Worm (Caenorhabditis elegans) whole organism, young adult: ENCODE results near the gene Y71H2AL.4.

Source experiments
- B0336.3 ChIP-seq: fragments of 200-800 bp; sonication (Bioruptor generic); IDR thresholded peaks from 2 replicates; pipeline ENCODE4 v1.3.6; 2022; ENCODE audit warnings: missing genetic modification characterization, missing compliant biosample characterization
- D2030.7 ChIP-seq: fragments of 200-800 bp; sonication (Bioruptor generic); IDR thresholded peaks from 2 replicates; pipeline ENCODE4 v1.3.6; 2022; ENCODE audit warnings: missing genetic modification reagents, missing genetic modification characterization, missing compliant biosample characterization
- F37B4.10 ChIP-seq: fragments of 200-800 bp; sonication (Bioruptor generic); IDR thresholded peaks from 2 replicates; pipeline ENCODE4 v1.3.6; 2022; ENCODE audit warnings: missing genetic modification characterization, missing compliant biosample characterization
- F49E8.2 ChIP-seq: sonication (generic microtip); optimal IDR thresholded peaks from 3 replicates; lab custom pipeline; 2017; ENCODE audit warnings: missing genetic modification characterization, mild to moderate bottlenecking, missing compliant biosample characterization, antibody characterized with exemption, moderate library complexity; ENCODE audit not compliant: insufficient read depth
- K11D2.4 ChIP-seq: fragments of 200-800 bp; sonication (Bioruptor generic); IDR thresholded peaks from 2 replicates; pipeline ENCODE4 v1.3.6; 2022; ENCODE audit warnings: missing genetic modification reagents, missing genetic modification characterization, missing compliant biosample characterization
- Y95B8A.8 ChIP-seq: fragments of 200-800 bp; sonication (Bioruptor generic); IDR thresholded peaks from 2 replicates; pipeline ENCODE4 v1.3.6; 2022; ENCODE audit warnings: missing genetic modification reagents, missing genetic modification characterization, missing compliant biosample characterization
- akir-1 ChIP-seq: fragments of 200-800 bp; sonication (Bioruptor generic); optimal IDR thresholded peaks from 2 replicates; lab custom pipeline; 2018; ENCODE audit warnings: mild to moderate bottlenecking, missing genetic modification characterization, moderate library complexity, missing compliant biosample characterization
- aptf-2 ChIP-seq: fragments of 200-800 bp; sonication (Bioruptor generic); conservative IDR thresholded peaks from 2 replicates; pipeline ENCODE4 v1.3.6; 2022; ENCODE audit warnings: missing genetic modification reagents, missing genetic modification characterization, missing compliant biosample characterization
- attf-3 ChIP-seq: fragments of 200-800 bp; sonication (Bioruptor generic); conservative IDR thresholded peaks from 2 replicates; pipeline ENCODE4 v1.3.6; 2022; ENCODE audit warnings: missing genetic modification reagents, missing genetic modification characterization, missing compliant biosample characterization
- bed-1 ChIP-seq: fragments of 200-800 bp; sonication (Bioruptor generic); IDR thresholded peaks from 2 replicates; pipeline ENCODE4 v1.3.6; 2022; ENCODE audit warnings: missing genetic modification reagents, missing genetic modification characterization, missing compliant biosample characterization
- bed-2 ChIP-seq: fragments of 200-800 bp; sonication (Bioruptor generic); IDR thresholded peaks from 2 replicates; pipeline ENCODE4 v1.3.6; 2022; ENCODE audit warnings: missing genetic modification reagents, missing genetic modification characterization, missing compliant biosample characterization
- ccch-3 ChIP-seq: fragments of 200-800 bp; sonication (Bioruptor generic); optimal IDR thresholded peaks from 2 replicates; lab custom pipeline; 2018; ENCODE audit warnings: mild to moderate bottlenecking, missing genetic modification characterization, missing compliant biosample characterization
- ceh-100 ChIP-seq: fragments of 200-800 bp; sonication (Bioruptor generic); IDR thresholded peaks from 2 replicates; pipeline ENCODE4 v1.3.6; 2022; ENCODE audit warnings: missing genetic modification reagents, missing genetic modification characterization, missing compliant biosample characterization
- ceh-27 ChIP-seq: fragments of 200-800 bp; sonication (Bioruptor generic); optimal IDR thresholded peaks from 2 replicates; lab custom pipeline; 2018; ENCODE audit warnings: mild to moderate bottlenecking, missing genetic modification characterization, moderate library complexity, missing compliant biosample characterization
- ceh-40 ChIP-seq: fragments of 200-800 bp; sonication (Bioruptor generic); IDR thresholded peaks from 2 replicates; pipeline ENCODE4 v1.3.6; 2022; ENCODE audit warnings: missing genetic modification characterization, missing compliant biosample characterization
- ceh-91 ChIP-seq: fragments of 200-800 bp; sonication (Bioruptor generic); IDR thresholded peaks from 2 replicates; pipeline ENCODE4 v1.3.6; 2022; ENCODE audit warnings: missing genetic modification reagents, missing genetic modification characterization, missing compliant biosample characterization
- dox-1 ChIP-seq: fragments of 200-800 bp; sonication (Bioruptor generic); IDR thresholded peaks from 2 replicates; pipeline ENCODE4 v1.3.6; 2022; ENCODE audit warnings: missing genetic modification reagents, missing genetic modification characterization, missing compliant biosample characterization
- egl-18 ChIP-seq: fragments of 200-800 bp; sonication (Bioruptor generic); IDR thresholded peaks from 2 replicates; pipeline ENCODE4 v1.3.6; 2022; ENCODE audit warnings: missing genetic modification reagents, missing genetic modification characterization, missing compliant biosample characterization
- ekl-4 ChIP-seq: fragments of 200-800 bp; sonication (Bioruptor generic); IDR thresholded peaks from 2 replicates; pipeline ENCODE4 v1.3.6; 2022; ENCODE audit warnings: missing genetic modification reagents, missing genetic modification characterization, missing compliant biosample characterization
- ets-4 ChIP-seq: fragments of 200-800 bp; sonication (Bioruptor generic); optimal IDR thresholded peaks from 2 replicates; lab custom pipeline; 2018; ENCODE audit warnings: mild to moderate bottlenecking, missing genetic modification characterization, missing compliant biosample characterization
- hlh-26 ChIP-seq: fragments of 200-800 bp; sonication (Bioruptor generic); conservative IDR thresholded peaks from 2 replicates; pipeline ENCODE4 v1.3.6; 2022; ENCODE audit warnings: missing genetic modification reagents, missing genetic modification characterization, missing compliant biosample characterization
- hmg-1.2 ChIP-seq: fragments of 200-800 bp; sonication (Bioruptor generic); IDR thresholded peaks from 2 replicates; pipeline ENCODE4 v1.3.6; 2022; ENCODE audit warnings: missing genetic modification reagents, missing genetic modification characterization, missing compliant biosample characterization
- hrde-1 ChIP-seq: sonication (generic microtip); optimal IDR thresholded peaks from 2 replicates; lab custom pipeline; 2016; ENCODE audit warnings: missing genetic modification characterization, mild to moderate bottlenecking, missing compliant biosample characterization, moderate library complexity, missing genotype, missing genetic modification reagents, borderline replicate concordance
- let-526 ChIP-seq: fragments of 200-800 bp; sonication (Bioruptor generic); IDR thresholded peaks from 2 replicates; pipeline ENCODE4 v1.3.6; 2022; ENCODE audit warnings: missing genetic modification reagents, missing genetic modification characterization, missing compliant biosample characterization
- let-607 ChIP-seq, 2 experiments: fragments of 200-800 bp in 1 of 2; sonication (Bioruptor generic) in 1 of 2; sonication (generic microtip) in 1 of 2; optimal IDR thresholded peaks; 2 replicates each; lab custom pipeline; 2016 to 2018; ENCODE audit warnings: mild to moderate bottlenecking in 2 of 2, missing compliant biosample characterization in 2 of 2, missing genetic modification characterization in 2 of 2, moderate library complexity in 2 of 2, missing genotype in 1 of 2
- lin-26 ChIP-seq: fragments of 200-800 bp; sonication (Bioruptor generic); IDR thresholded peaks from 2 replicates; pipeline ENCODE4 v1.3.6; 2022; ENCODE audit warnings: missing genetic modification reagents, missing genetic modification characterization, missing compliant biosample characterization
- lin-40 ChIP-seq: sonication (generic microtip); optimal IDR thresholded peaks from 2 replicates; lab custom pipeline; 2016; ENCODE audit warnings: missing genetic modification characterization, mild to moderate bottlenecking, missing compliant biosample characterization, missing genotype, missing genetic modification reagents
- madf-8 ChIP-seq: fragments of 200-800 bp; sonication (Bioruptor generic); conservative IDR thresholded peaks from 2 replicates; pipeline ENCODE4 v1.3.6; 2022; ENCODE audit warnings: missing genetic modification reagents, missing genetic modification characterization, missing compliant biosample characterization
- mel-28 ChIP-seq: sonication (generic microtip); optimal IDR thresholded peaks from 2 replicates; lab custom pipeline; 2016; ENCODE audit warnings: borderline replicate concordance, mild to moderate bottlenecking, missing genetic modification characterization, missing compliant biosample characterization
- nfya-1 ChIP-seq: sonication (generic microtip); optimal IDR thresholded peaks from 2 replicates; lab custom pipeline; 2017; ENCODE audit warnings: antibody characterized with exemption, missing compliant biosample characterization, missing genetic modification characterization, borderline replicate concordance; ENCODE audit not compliant: insufficient read depth
- nfya-2 ChIP-seq: fragments of 200-800 bp; sonication (Bioruptor generic); IDR thresholded peaks from 2 replicates; pipeline ENCODE4 v1.3.6; 2022; ENCODE audit warnings: missing genetic modification reagents, missing genetic modification characterization, missing compliant biosample characterization
- nhr-179 ChIP-seq: sonication (generic microtip); optimal IDR thresholded peaks from 2 replicates; lab custom pipeline; 2016; ENCODE audit warnings: mild to moderate bottlenecking, missing genetic modification characterization, missing compliant biosample characterization
- nhr-80 ChIP-seq: sonication (generic microtip); optimal IDR thresholded peaks from 2 replicates; lab custom pipeline; 2016; ENCODE audit warnings: missing genetic modification characterization, missing compliant biosample characterization
- nhr-90 ChIP-seq: sonication (generic microtip); optimal IDR thresholded peaks from 2 replicates; lab custom pipeline; 2016; ENCODE audit warnings: missing genotype, mild to moderate bottlenecking, missing genetic modification characterization, missing compliant biosample characterization
- rec-8 ChIP-seq, 2 experiments: sonication (generic microtip); optimal IDR thresholded peaks; 2 replicates each; lab custom pipeline; 2016; ENCODE audit warnings: mild to moderate bottlenecking in 2 of 2, missing genetic modification characterization in 2 of 2, missing genetic modification reagents in 2 of 2, missing genotype in 2 of 2, missing biosample characterization in 1 of 2, missing compliant biosample characterization in 1 of 2, moderate library complexity in 1 of 2
- repo-1 ChIP-seq: sonication (generic microtip); optimal IDR thresholded peaks from 2 replicates; lab custom pipeline; 2017; ENCODE audit warnings: mild to moderate bottlenecking, missing genetic modification characterization, missing compliant biosample characterization
- rpc-1 ChIP-seq, 2 experiments: fragments of 150-350 bp in 1 of 2; sonication (generic microtip) in 1 of 2; optimal IDR thresholded peaks; 2 replicates each; lab custom pipeline; 2014 to 2018; ENCODE audit warnings: missing biosample characterization in 1 of 2, missing genetic modification characterization in 1 of 2, missing genetic modification reagents in 1 of 2, missing genotype in 1 of 2
- sdz-38 ChIP-seq: sonication (generic microtip); optimal IDR thresholded peaks from 2 replicates; lab custom pipeline; 2016; ENCODE audit warnings: missing genotype, missing genetic modification characterization, missing compliant biosample characterization
- sea-2 ChIP-seq: fragments of 200-800 bp; sonication (Bioruptor generic); IDR thresholded peaks from 2 replicates; pipeline ENCODE4 v1.3.6; 2022; ENCODE audit warnings: missing genetic modification characterization, missing compliant biosample characterization
- snpc-3.4 ChIP-seq: sonication (generic microtip); optimal IDR thresholded peaks from 2 replicates; lab custom pipeline; 2017; ENCODE audit warnings: missing genetic modification characterization, mild to moderate bottlenecking, missing compliant biosample characterization, antibody characterized with exemption, moderate library complexity, missing genotype, missing genetic modification reagents
- somi-1 ChIP-seq: fragments of 200-800 bp; sonication (Bioruptor generic); optimal IDR thresholded peaks from 2 replicates; lab custom pipeline; 2018; ENCODE audit warnings: mild to moderate bottlenecking, missing genetic modification characterization, missing compliant biosample characterization
- sptf-2 ChIP-seq: fragments of 200-800 bp; sonication (Bioruptor generic); optimal IDR thresholded peaks from 2 replicates; lab custom pipeline; 2018; ENCODE audit warnings: mild to moderate bottlenecking, missing genetic modification characterization, missing compliant biosample characterization
- ztf-3 ChIP-seq: fragments of 200-800 bp; sonication (Bioruptor generic); optimal IDR thresholded peaks from 2 replicates; lab custom pipeline; 2018; ENCODE audit warnings: mild to moderate bottlenecking, missing genetic modification characterization, missing compliant biosample characterization

Y71H2AL.4 gene

ce11 chrIII:2725221-2726203 lies 39.3 kb downstream of the Y71H2AL.4 start, which contains the start of gene cosa-1 (continued):
- TF ChIP-seq ets-4 (GFP tag; lab: Kevin White, UChicago) (no peak), aptf-2 (GFP tag; lab: Robert Waterston, UW) (no peak), madf-8 (GFP tag; lab: Robert Waterston, UW) (peak; percentile 78)

- TF ChIP-seq F37B4.10 (GFP tag; lab: Robert Waterston, UW) (no peak), ceh-27 (GFP tag; lab: Kevin White, UChicago) (no peak), D2030.7 (GFP tag; lab: Robert Waterston, UW) (no peak), akir-1 (GFP tag; lab: Kevin White, UChicago) (no peak), attf-3 (GFP tag; lab: Robert Waterston, UW) (no peak), madf-8 (GFP tag; lab: Robert Waterston, UW) (no peak), B0336.3 (GFP tag; lab: Robert Waterston, UW) (0 out of 2 replicates have a peak, but pooled peaks have one; percentile 38), Y95B8A.8 (GFP tag; lab: Robert Waterston, UW) (no peak), bed-1 (GFP tag; lab: Robert Waterston, UW) (no peak), hrde-1 (tag; lab: Kevin White, UChicago) (no peak), nhr-80 (tag; lab: Kevin White, UChicago) (peak; percentile 88), egl-18 (GFP tag; lab: Robert Waterston, UW) (no peak), ccch-3 (GFP tag; lab: Kevin White, UChicago) (no peak), lin-40 (no peak), rpc-1 (optimal IDR thresholded peaks at IDR 0.05; lab: Kevin White, UChicago) (no peak), rpc-1 (tag; optimal IDR thresholded peaks at IDR 0.05; lab: Kevin White, UChicago) (no peak), nfya-2 (GFP tag; lab: Robert Waterston, UW) (no peak), ekl-4 (GFP tag; lab: Robert Waterston, UW) (no peak), nfya-1 (tag; lab: Kevin White, UChicago) (no peak), mel-28 (tag; lab: Kevin White, UChicago) (no peak), K11D2.4 (no peak), repo-1 (tag; lab: Kevin White, UChicago) (no peak), hlh-26 (GFP tag; lab: Robert Waterston, UW) (no peak), ceh-40 (GFP tag; lab: Robert Waterston, UW) (no peak), F49E8.2 (tag; lab: Kevin White, UChicago) (no peak), sdz-38 (tag; lab: Kevin White, UChicago) (no peak), sptf-2 (GFP tag; lab: Kevin White, UChicago) (no peak), nhr-90 (tag; lab: Kevin White, UChicago) (peak; percentile 20), nhr-179 (tag; lab: Kevin White, UChicago) (no peak), ztf-3 (GFP tag; lab: Kevin White, UChicago) (no peak), bed-2 (GFP tag; lab: Robert Waterston, UW) (no peak), let-526 (no peak), rec-8 (tag; optimal IDR thresholded peaks at IDR 0.05; lab: Kevin White, UChicago) (no peak), let-607 (tag; optimal IDR thresholded peaks at IDR 0.05; lab: Kevin White, UChicago) (peak in 1 of 2 experiments; percentile 44), hmg-1.2 (GFP tag; lab: Robert Waterston, UW) (no peak), lin-26 (no peak), sea-2 (GFP tag; lab: Robert Waterston, UW) (no peak), dox-1 (GFP tag; lab: Robert Waterston, UW) (peak; percentile 39), snpc-3.4 (no peak), ceh-91 (GFP tag; lab: Robert Waterston, UW) (no peak), ceh-100 (no peak), somi-1 (GFP tag; lab: Kevin White, UChicago) (no peak)
Measured at ce11 chrIII:2733606-2734183, 47.5 kb downstream of the Y71H2AL.4 start, which contains the start of gene Y71H2AM.12. TSS of gene Y71H2AM.12 (minus strand) at chrIII:2734091.
